Fruit fly (Drosophila melanogaster) whole organism, embryonic: Measurements from ENCODE around the gene CG16719.
A peak's percentile ranks its signal among the peaks of the same experiment; 100 is the strongest.

Experiments
- Asciz ChIP-seq: fragments of 200-800 bp; sonication (Bioruptor generic); optimal IDR thresholded peaks from 2 replicates; lab custom pipeline; 2017; ENCODE audit warnings: missing biosample characterization, mild to moderate bottlenecking, missing genetic modification characterization, missing genetic modification reagents
- Awh ChIP-seq: fragments of 200-800 bp; sonication (Bioruptor generic); IDR thresholded peaks from 2 replicates; pipeline ENCODE4, ENCODE4 v1.3.6; 2022; ENCODE audit warnings: missing biosample characterization, missing genetic modification characterization
- BEAF-32 ChIP-seq: fragments of 200-800 bp; sonication (Bioruptor generic); optimal IDR thresholded peaks from 3 replicates; lab custom pipeline; 2017; ENCODE audit warnings: missing biosample characterization, missing genetic modification characterization, mild to moderate bottlenecking, moderate library complexity, missing genetic modification reagents
- Bgb ChIP-seq: fragments of 200-800 bp; sonication (Bioruptor generic); IDR thresholded peaks from 2 replicates; pipeline ENCODE4 v1.3.6; 2022; ENCODE audit warnings: missing biosample characterization, missing genetic modification characterization; ENCODE audit not compliant: partially characterized antibody
- CG14710 ChIP-seq: fragments of 200-800 bp; sonication (Bioruptor generic); optimal IDR thresholded peaks from 3 replicates; lab custom pipeline; 2019; ENCODE audit warnings: missing biosample characterization, mild to moderate bottlenecking, missing genetic modification characterization, moderate library complexity
- CG1647 ChIP-seq: fragments of 200-800 bp; sonication (Bioruptor generic); optimal IDR thresholded peaks from 3 replicates; lab custom pipeline; 2016; ENCODE audit warnings: missing biosample characterization, missing genetic modification characterization
- CG17186 ChIP-seq: fragments of 200-800 bp; sonication (Bioruptor generic); optimal IDR thresholded peaks from 3 replicates; lab custom pipeline; 2017; ENCODE audit warnings: missing biosample characterization, missing genetic modification reagents, missing genetic modification characterization
- CG17829 ChIP-seq: fragments of 200-800 bp; optimal IDR thresholded peaks from 2 replicates; lab custom pipeline; 2019; ENCODE audit warnings: missing biosample characterization, mild to moderate bottlenecking, missing genetic modification characterization, moderate library complexity
- CG2116 ChIP-seq: fragments of 200-800 bp; sonication (Bioruptor generic); optimal IDR thresholded peaks from 3 replicates; lab custom pipeline; 2018; ENCODE audit warnings: missing biosample characterization, mild to moderate bottlenecking, missing genetic modification characterization
- CG3407 ChIP-seq: fragments of 200-800 bp; sonication (Bioruptor generic); optimal IDR thresholded peaks from 2 replicates; lab custom pipeline; 2018; ENCODE audit warnings: missing biosample characterization, mild to moderate bottlenecking, missing genetic modification characterization
- CG42726 ChIP-seq: fragments of 200-800 bp; sonication (Bioruptor generic); IDR thresholded peaks from 2 replicates; pipeline ENCODE4 v1.3.6; 2022; ENCODE audit warnings: missing biosample characterization, missing genetic modification characterization; ENCODE audit not compliant: partially characterized antibody
- CG4282 ChIP-seq: fragments of 200-800 bp; sonication (Bioruptor generic); optimal IDR thresholded peaks from 2 replicates; lab custom pipeline; 2016; ENCODE audit warnings: missing biosample characterization, missing genetic modification characterization
- CG6791 ChIP-seq: fragments of 200-800 bp; sonication (Bioruptor generic); IDR thresholded peaks from 3 replicates; pipeline ENCODE4 v1.3.6; 2022; ENCODE audit warnings: missing biosample characterization, missing genetic modification characterization; ENCODE audit not compliant: partially characterized antibody
- CG7745 ChIP-seq: fragments of 200-800 bp; sonication (Bioruptor generic); optimal IDR thresholded peaks from 2 replicates; lab custom pipeline; 2018; ENCODE audit warnings: missing biosample characterization, mild to moderate bottlenecking, missing genetic modification characterization, moderate library complexity
- CG9797 ChIP-seq: fragments of 200-800 bp; sonication (Bioruptor generic); optimal IDR thresholded peaks from 3 replicates; lab custom pipeline; 2018; ENCODE audit warnings: missing biosample characterization, mild to moderate bottlenecking, missing genetic modification characterization
- CG9932 ChIP-seq: fragments of 200-800 bp; sonication (Bioruptor generic); IDR thresholded peaks from 2 replicates; pipeline ENCODE4 v1.3.6; 2022; ENCODE audit warnings: missing biosample characterization, missing genetic modification characterization
- Elba2 ChIP-seq: fragments of 200-800 bp; sonication (Bioruptor generic); optimal IDR thresholded peaks from 3 replicates; lab custom pipeline; 2016; ENCODE audit warnings: missing biosample characterization, missing genetic modification characterization
- Ets65A ChIP-seq: fragments of 200-800 bp; sonication (Bioruptor generic); peaks from one replicate; lab custom pipeline; 2016; ENCODE audit warnings: missing biosample characterization, missing genetic modification characterization
- Hr3 ChIP-seq: fragments of 200-800 bp; sonication (Bioruptor generic); optimal IDR thresholded peaks from 3 replicates; lab custom pipeline; 2016; ENCODE audit warnings: missing biosample characterization, missing genetic modification characterization
- Lpt ChIP-seq: fragments of >200 bp; optimal IDR thresholded peaks from 2 replicates; lab custom pipeline; 2018; ENCODE audit warnings: missing biosample characterization, missing genetic modification characterization
- MESR4 ChIP-seq: fragments of 200-800 bp; sonication (Bioruptor generic); optimal IDR thresholded peaks from 2 replicates; lab custom pipeline; 2018; ENCODE audit warnings: missing biosample characterization, mild to moderate bottlenecking, missing genetic modification characterization, moderate library complexity
- NfI ChIP-seq: fragments of 200-800 bp; sonication (Bioruptor generic); optimal IDR thresholded peaks from 3 replicates; lab custom pipeline; 2018; ENCODE audit warnings: missing biosample characterization, mild to moderate bottlenecking, missing genetic modification characterization, moderate library complexity
- Oaz ChIP-seq: fragments of 200-800 bp; sonication (Bioruptor generic); IDR thresholded peaks from 2 replicates; pipeline ENCODE4 v1.3.6; 2022; ENCODE audit warnings: missing biosample characterization, missing genetic modification characterization
- Opbp ChIP-seq: fragments of 200-800 bp; sonication (Bioruptor generic); IDR thresholded peaks from 3 replicates; pipeline ENCODE4 v1.3.6; 2022; ENCODE audit warnings: missing biosample characterization, missing genetic modification characterization; ENCODE audit not compliant: partially characterized antibody
- Rx ChIP-seq: fragments of 200-800 bp; sonication (Bioruptor generic); IDR thresholded peaks from 2 replicates; pipeline ENCODE4 v1.3.6; 2022; ENCODE audit warnings: missing biosample characterization, missing genetic modification characterization
- Scr ChIP-seq: fragments of 200-800 bp; sonication (Bioruptor generic); IDR thresholded peaks from 2 replicates; pipeline ENCODE4 v1.3.6; 2022; ENCODE audit warnings: missing biosample characterization, missing genetic modification characterization; ENCODE audit not compliant: partially characterized antibody
- Ssrp ChIP-seq: fragments of 200-800 bp; sonication (Bioruptor generic); optimal IDR thresholded peaks from 2 replicates; lab custom pipeline; 2018; ENCODE audit warnings: missing biosample characterization, mild to moderate bottlenecking, missing genetic modification characterization, moderate library complexity
- Stat92E ChIP-seq, 3 experiments: fragments of >200 bp in 2 of 3; fragments of 200-800 bp in 1 of 3; sonication (Bioruptor generic) in 1 of 3; optimal IDR thresholded peaks; 2 replicates each; lab custom pipeline; 2017 to 2019; ENCODE audit warnings: missing biosample characterization in 3 of 3, missing genetic modification characterization in 3 of 3, mild to moderate bottlenecking in 1 of 3, moderate library complexity in 1 of 3
- Tbp ChIP-seq: fragments of >200 bp; optimal IDR thresholded peaks from 2 replicates; lab custom pipeline; 2018; ENCODE audit warnings: missing biosample characterization, missing genetic modification characterization
- ato ChIP-seq: fragments of 200-800 bp; sonication (Bioruptor generic); IDR thresholded peaks from 2 replicates; pipeline ENCODE4 v1.3.6; 2022; ENCODE audit warnings: missing biosample characterization, missing genetic modification characterization; ENCODE audit not compliant: partially characterized antibody
- bcd ChIP-seq: fragments of 200-800 bp; sonication (Bioruptor generic); optimal IDR thresholded peaks from 2 replicates; lab custom pipeline; 2017; ENCODE audit warnings: missing biosample characterization, mild to moderate bottlenecking, missing genetic modification characterization
- bsh ChIP-seq, 2 experiments: fragments of 200-800 bp; sonication (Bioruptor generic); optimal IDR thresholded peaks; 2 replicates each; lab custom pipeline; 2017 to 2018; ENCODE audit warnings: mild to moderate bottlenecking in 2 of 2, missing biosample characterization in 2 of 2, missing genetic modification characterization in 2 of 2, moderate library complexity in 1 of 2
- cad ChIP-seq: fragments of >200 bp; optimal IDR thresholded peaks from 2 replicates; lab custom pipeline; 2017; ENCODE audit warnings: missing biosample characterization, missing genetic modification characterization
- chinmo ChIP-seq: fragments of 200-800 bp; sonication (Bioruptor generic); IDR thresholded peaks from 4 replicates; pipeline ENCODE4 v1.3.6; 2022; ENCODE audit warnings: missing biosample characterization, missing genetic modification characterization; ENCODE audit not compliant: partially characterized antibody
- fd64A ChIP-seq: fragments of 200-800 bp; sonication (Bioruptor generic); optimal IDR thresholded peaks from 3 replicates; lab custom pipeline; 2018; ENCODE audit warnings: missing biosample characterization, mild to moderate bottlenecking, missing genetic modification characterization
- gfzf ChIP-seq: fragments of 200-800 bp; sonication (Bioruptor generic); optimal IDR thresholded peaks from 2 replicates; lab custom pipeline; 2016; ENCODE audit warnings: missing biosample characterization, mild to moderate bottlenecking, missing genetic modification characterization, moderate library complexity
- grau ChIP-seq: fragments of 200-800 bp; optimal IDR thresholded peaks from 3 replicates; lab custom pipeline; 2019; ENCODE audit warnings: missing biosample characterization, mild to moderate bottlenecking, missing genetic modification characterization, moderate library complexity
- hbn ChIP-seq: fragments of 200-800 bp; sonication (Bioruptor generic); IDR thresholded peaks from 2 replicates; pipeline ENCODE4 v1.3.6; 2022; ENCODE audit warnings: missing biosample characterization, missing genetic modification characterization; ENCODE audit not compliant: partially characterized antibody
- jigr1 ChIP-seq: fragments of 200-800 bp; sonication (Bioruptor generic); IDR thresholded peaks from 3 replicates; pipeline ENCODE4 v1.3.6; 2022; ENCODE audit warnings: missing biosample characterization, missing genetic modification characterization
- nmo ChIP-seq: fragments of 200-800 bp; sonication (Bioruptor generic); optimal IDR thresholded peaks from 2 replicates; lab custom pipeline; 2018; ENCODE audit warnings: missing biosample characterization, mild to moderate bottlenecking, missing genetic modification characterization, moderate library complexity
- phol ChIP-seq: fragments of 200-800 bp; sonication (Bioruptor generic); optimal IDR thresholded peaks from 3 replicates; lab custom pipeline; 2018; ENCODE audit warnings: missing biosample characterization, mild to moderate bottlenecking, missing genetic modification characterization, moderate library complexity
- row ChIP-seq: fragments of 200-800 bp; sonication (Bioruptor generic); IDR thresholded peaks from 3 replicates; pipeline ENCODE4 v1.3.6; 2022; ENCODE audit warnings: missing biosample characterization, missing genetic modification characterization
- sens ChIP-seq: fragments of 200-800 bp; sonication (Bioruptor generic); peaks from one replicate; lab custom pipeline; 2016; ENCODE audit warnings: missing biosample characterization, missing genetic modification characterization
- sug ChIP-seq: fragments of 200-800 bp; optimal IDR thresholded peaks from 2 replicates; lab custom pipeline; 2019; ENCODE audit warnings: missing biosample characterization, mild to moderate bottlenecking, missing genetic modification characterization, moderate library complexity
- tna ChIP-seq: fragments of 200-800 bp; sonication (Bioruptor generic); IDR thresholded peaks from 2 replicates; pipeline ENCODE4 v1.3.6; 2022; ENCODE audit warnings: missing biosample characterization, missing genetic modification characterization; ENCODE audit not compliant: partially characterized antibody
- trem ChIP-seq: fragments of 200-800 bp; optimal IDR thresholded peaks from 3 replicates; lab custom pipeline; 2019; ENCODE audit warnings: missing biosample characterization, mild to moderate bottlenecking, missing genetic modification characterization, moderate library complexity
- z ChIP-seq: fragments of 200-800 bp; sonication (Bioruptor generic); IDR thresholded peaks from 3 replicates; pipeline ENCODE4 v1.3.6; 2022; ENCODE audit warnings: missing biosample characterization, missing genetic modification characterization
- zen ChIP-seq: fragments of 200-800 bp; sonication (Bioruptor generic); optimal IDR thresholded peaks from 3 replicates; lab custom pipeline; 2018; ENCODE audit warnings: missing biosample characterization, mild to moderate bottlenecking, missing genetic modification characterization, moderate library complexity
- zen2 ChIP-seq: fragments of 200-800 bp; sonication (Bioruptor generic); IDR thresholded peaks from 3 replicates; pipeline ENCODE4 v1.3.6; 2022; ENCODE audit warnings: missing biosample characterization, missing genetic modification characterization; ENCODE audit not compliant: partially characterized antibody

Gene CG16719

dm6 chr3L:9726707-9727106 is 41.7 kb downstream of the CG16719 start, which contains the start of gene Naa60 (continued):
- peak; percentile 91 for TF ChIP-seq Scr (GFP tag; lab: Robert Waterston, UW)
- TF ChIP-seq grau (tag; lab: Kevin White, UChicago): peak; percentile 24
- peak; percentile 55 for TF ChIP-seq trem (tag; lab: Kevin White, UChicago)
- peak; percentile 59; the same call in 1 of the 2 replicates for TF ChIP-seq ato
- TF ChIP-seq jigr1: peak; percentile 43; the same call in 1 of the 3 replicates
- TF ChIP-seq CG4282 (GFP tag; lab: Kevin White, UChicago): no peak
- peak; percentile 36 for TF ChIP-seq zen (tag; lab: Kevin White, UChicago)
- TF ChIP-seq bsh (GFP tag; optimal IDR thresholded peaks at IDR 0.05; lab: Kevin White, UChicago): no peak
- TF ChIP-seq Asciz (GFP tag; lab: Kevin White, UChicago): no peak
- TF ChIP-seq Elba2 (GFP tag; lab: Kevin White, UChicago): peak; percentile 15
- peak; percentile 74 for TF ChIP-seq tna
- TF ChIP-seq Lpt (GFP tag; lab: Kevin White, UChicago): no peak
- TF ChIP-seq z: no peak
- peak; percentile 38 for TF ChIP-seq sug (tag; lab: Kevin White, UChicago)
- TF ChIP-seq CG2116 (GFP tag; lab: Kevin White, UChicago): peak; percentile 63
- no peak for TF ChIP-seq fd64A (GFP tag; lab: Kevin White, UChicago)
- no peak for TF ChIP-seq bcd
- no peak for TF ChIP-seq CG7745 (tag; lab: Kevin White, UChicago)
- TF ChIP-seq phol: peak; percentile 25
- TF ChIP-seq CG17829 (tag; lab: Kevin White, UChicago): peak; percentile 24
- peak; percentile 33 for TF ChIP-seq CG14710 (tag; lab: Kevin White, UChicago)
- TF ChIP-seq CG9797 (GFP tag; lab: Kevin White, UChicago): peak; percentile 71
- TF ChIP-seq Tbp (GFP tag; lab: Kevin White, UChicago): no peak
- TF ChIP-seq CG1647 (GFP tag; lab: Kevin White, UChicago): no peak
- TF ChIP-seq CG3407 (GFP tag; lab: Kevin White, UChicago): no peak
- TF ChIP-seq Stat92E (GFP tag; optimal IDR thresholded peaks at IDR 0.05; lab: Kevin White, UChicago): no peak
- no peak for TF ChIP-seq NfI (GFP tag; lab: Kevin White, UChicago)
- peak; percentile 89 for TF ChIP-seq BEAF-32 (GFP tag; lab: Kevin White, UChicago)
- TF ChIP-seq Rx (GFP tag; lab: Robert Waterston, UW): no peak
- no peak for TF ChIP-seq CG17186 (GFP tag; lab: Kevin White, UChicago)
- peak; percentile 81 for TF ChIP-seq gfzf (GFP tag; lab: Kevin White, UChicago)
- TF ChIP-seq MESR4 (GFP tag; lab: Kevin White, UChicago): peak; percentile 70
- TF ChIP-seq nmo (GFP tag; lab: Kevin White, UChicago): peak; percentile 39
- TF ChIP-seq Ets65A (GFP tag; lab: Kevin White, UChicago): no peak
- no peak for TF ChIP-seq Oaz
- peak; percentile 49 for TF ChIP-seq sens
- peak; percentile 69 for TF ChIP-seq row
- peak; percentile 88 for TF ChIP-seq CG6791
- TF ChIP-seq hbn (GFP tag; lab: Robert Waterston, UW): peak; percentile 90
- TF ChIP-seq Bgb (GFP tag; lab: Robert Waterston, UW): peak; percentile 92
- peak; percentile 89 for TF ChIP-seq zen2 (GFP tag; lab: Robert Waterston, UW)
- peak; percentile 90 for TF ChIP-seq Opbp (GFP tag; lab: Robert Waterston, UW)
- TF ChIP-seq CG9932: peak; percentile 51; the same call in 1 of the 2 replicates
- no peak for TF ChIP-seq Hr3
- TF ChIP-seq Ssrp (tag; lab: Kevin White, UChicago): no peak
- TF ChIP-seq chinmo: peak; percentile 76; the same call in 2 of the 4 replicates
- TF ChIP-seq Awh (GFP tag; lab: Robert Waterston, UW): no peak
- TF ChIP-seq CG42726 (GFP tag; lab: Robert Waterston, UW): peak; percentile 82
- TF ChIP-seq cad: no peak
